Worm (Caenorhabditis elegans): ENCODE results near the gene dnj-5.

DNA sequence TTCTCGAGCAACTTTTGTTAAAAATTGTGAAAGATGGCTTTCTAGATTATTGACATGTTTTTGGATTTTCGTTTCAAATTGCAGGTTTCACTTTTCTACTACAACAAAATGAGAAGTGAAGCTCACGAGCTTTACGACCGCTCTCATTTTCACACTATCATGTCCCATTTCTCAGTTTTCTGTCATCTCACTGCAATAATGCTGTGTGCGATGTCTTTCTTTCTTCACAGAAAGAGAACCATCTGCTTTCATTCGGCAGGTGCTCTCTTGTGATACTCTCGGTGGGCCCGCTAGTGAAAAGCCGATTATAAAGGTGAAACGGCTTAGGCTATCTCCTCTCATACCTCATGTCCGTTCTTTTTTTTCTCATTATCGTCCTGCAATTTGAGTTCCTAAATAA lies 14.9 kb downstream of the dnj-5 start:
- no peak for TF ChIP-seq Y116A8C.19 (tag; optimal IDR thresholded peaks at IDR 0.05; ENCODE audit: borderline replicate concordance)
- no peak for TF ChIP-seq zag-1 (tag; optimal IDR thresholded peaks at IDR 0.05)
- no peak for TF ChIP-seq jun-1 (tag; optimal IDR thresholded peaks at IDR 0.05)
- TF ChIP-seq sox-4 (tag; optimal IDR thresholded peaks at IDR 0.05) = no peak
- no peak for TF ChIP-seq aly-2 (tag; optimal IDR thresholded peaks at IDR 0.05)
- no peak for TF ChIP-seq nhr-76 (tag; optimal IDR thresholded peaks at IDR 0.05)
- no peak for TF ChIP-seq lin-39 (tag; optimal IDR thresholded peaks at IDR 0.05)
- no peak for TF ChIP-seq ama-1 (optimal IDR thresholded peaks at IDR 0.05)
